Worm (Caenorhabditis elegans) whole organism, L4 larva: Measurements from ENCODE around the gene F14D2.15.

ENCODE experiments used
- D1046.2 ChIP-seq: fragments of 200-800 bp; sonication (Bioruptor generic); IDR thresholded peaks from 2 replicates; pipeline ENCODE4 v1.3.6; 2022; ENCODE audit warnings: missing genetic modification characterization, missing compliant biosample characterization
- F26F4.8 ChIP-seq: fragments of 200-800 bp; sonication (Bioruptor generic); conservative IDR thresholded peaks from 2 replicates; pipeline ENCODE4 v1.3.6; 2022; ENCODE audit warnings: missing genetic modification characterization, missing compliant biosample characterization
- F44E2.7 ChIP-seq: fragments of 200-800 bp; sonication (Bioruptor generic); IDR thresholded peaks from 2 replicates; pipeline ENCODE4 v2.1.2; 2022; ENCODE audit warnings: missing genetic modification characterization, missing compliant biosample characterization
- R02D3.7 ChIP-seq: fragments of 150-350 bp; sonication (generic microtip); optimal IDR thresholded peaks from 3 replicates; lab custom pipeline; 2014; ENCODE audit warnings: missing biosample characterization, missing genetic modification characterization
- Y75B8A.6 ChIP-seq: fragments of 200-800 bp; sonication (Bioruptor generic); IDR thresholded peaks from 2 replicates; pipeline ENCODE4 v1.3.6; 2022; ENCODE audit warnings: missing genetic modification reagents, missing genetic modification characterization, missing compliant biosample characterization
- ZK337.2 ChIP-seq: fragments of 200-800 bp; sonication (Bioruptor generic); IDR thresholded peaks from 2 replicates; pipeline ENCODE4 v1.3.6; 2022; ENCODE audit warnings: missing genetic modification reagents, missing genetic modification characterization, missing compliant biosample characterization
- arid-1 ChIP-seq: fragments of 200-800 bp; sonication (Bioruptor generic); conservative IDR thresholded peaks from 2 replicates; pipeline ENCODE4 v1.3.6; 2022; ENCODE audit warnings: missing genetic modification reagents, missing genetic modification characterization, missing compliant biosample characterization
- ceh-20 ChIP-seq: fragments of 200-800 bp; sonication (Bioruptor generic); IDR thresholded peaks from 2 replicates; pipeline ENCODE4 v1.3.6; 2022; ENCODE audit warnings: missing genetic modification reagents, missing genetic modification characterization, missing compliant biosample characterization
- ceh-32 ChIP-seq: sonication (generic microtip); optimal IDR thresholded peaks from 2 replicates; lab custom pipeline; 2016; ENCODE audit warnings: mild to moderate bottlenecking, missing genetic modification characterization, missing compliant biosample characterization; ENCODE audit not compliant: poor library complexity
- ceh-82 ChIP-seq: sonication (generic microtip); optimal IDR thresholded peaks from 2 replicates; lab custom pipeline; 2017; ENCODE audit warnings: missing biosample characterization, missing genetic modification characterization
- cey-2 ChIP-seq: sonication (generic microtip); optimal IDR thresholded peaks from 3 replicates; lab custom pipeline; 2017; ENCODE audit warnings: missing genetic modification characterization, mild to moderate bottlenecking, missing compliant biosample characterization, antibody characterized with exemption, borderline replicate concordance; ENCODE audit not compliant: insufficient read depth
- daf-12 ChIP-seq: fragments of 150-350 bp; optimal IDR thresholded peaks from 2 replicates; lab custom pipeline; 2014; ENCODE audit warnings: missing biosample characterization, missing genetic modification reagents, missing genetic modification characterization
- daf-16 ChIP-seq, 3 experiments: sonication (generic microtip); optimal IDR thresholded peaks; 2 replicates each; lab custom pipeline; 2016 to 2017; ENCODE audit warnings: missing genetic modification characterization in 3 of 3, missing genetic modification reagents in 3 of 3, mild to moderate bottlenecking in 2 of 3, missing compliant biosample characterization in 2 of 3, missing biosample characterization in 1 of 3, moderate library complexity in 1 of 3
- dmd-6 ChIP-seq: fragments of 200-800 bp; sonication (Bioruptor generic); IDR thresholded peaks from 2 replicates; pipeline ENCODE4 v1.3.6; 2022; ENCODE audit warnings: missing genetic modification reagents, missing genetic modification characterization, missing compliant biosample characterization
- dpl-1 ChIP-seq: fragments of 150-350 bp; optimal IDR thresholded peaks from 2 replicates; lab custom pipeline; 2014; ENCODE audit warnings: missing biosample characterization, missing genetic modification reagents, missing genetic modification characterization
- dve-1 ChIP-seq: sonication (generic microtip); optimal IDR thresholded peaks from 2 replicates; lab custom pipeline; 2017; ENCODE audit warnings: antibody characterized with exemption, mild to moderate bottlenecking, missing genetic modification characterization, missing compliant biosample characterization; ENCODE audit not compliant: insufficient read depth
- hif-1 ChIP-seq, 2 experiments: sonication (generic microtip); optimal IDR thresholded peaks; 2 replicates each; lab custom pipeline; 2016 to 2017; ENCODE audit warnings: missing compliant biosample characterization in 2 of 2, missing genetic modification characterization in 2 of 2, missing genetic modification reagents in 2 of 2, missing genotype in 2 of 2, mild to moderate bottlenecking in 1 of 2
- hlh-11 ChIP-seq: fragments of 200-800 bp; sonication (Bioruptor generic); optimal IDR thresholded peaks from 2 replicates; lab custom pipeline; 2018; ENCODE audit warnings: mild to moderate bottlenecking, missing genetic modification characterization, missing compliant biosample characterization
- hmg-1.1 ChIP-seq: fragments of 200-800 bp; sonication (Bioruptor generic); IDR thresholded peaks from 2 replicates; pipeline ENCODE4 v1.3.6; 2022; ENCODE audit warnings: missing genetic modification reagents, missing genetic modification characterization, missing compliant biosample characterization
- lsy-2 ChIP-seq, 2 experiments: fragments of 150-350 bp in 1 of 2; sonication (generic microtip) in 1 of 2; optimal IDR thresholded peaks; 2 replicates each; lab custom pipeline; 2014 to 2017; ENCODE audit warnings: missing biosample characterization in 2 of 2, missing genetic modification characterization in 2 of 2
- madf-5 ChIP-seq, 2 experiments: fragments of 200-800 bp; sonication (Bioruptor generic); IDR thresholded peaks; 2 replicates each; pipeline ENCODE4 v1.3.6; 2022; ENCODE audit warnings: missing compliant biosample characterization in 2 of 2, missing genetic modification characterization in 2 of 2
- madf-9 ChIP-seq: fragments of 200-800 bp; sonication (Bioruptor generic); conservative IDR thresholded peaks from 2 replicates; pipeline ENCODE4 v1.3.6; 2022; ENCODE audit warnings: missing genetic modification reagents, missing genetic modification characterization, missing compliant biosample characterization
- mdl-1 ChIP-seq, 2 experiments: fragments of 150-350 bp in 1 of 2; sonication (generic microtip) in 1 of 2; optimal IDR thresholded peaks; 2 replicates each; lab custom pipeline; 2014 to 2017; ENCODE audit warnings: missing biosample characterization in 2 of 2, missing genetic modification characterization in 2 of 2
- nhr-11 ChIP-seq: fragments of 150-350 bp; optimal IDR thresholded peaks from 2 replicates; lab custom pipeline; 2014; ENCODE audit warnings: missing biosample characterization, missing genetic modification characterization
- nhr-111 ChIP-seq: fragments of 200-800 bp; sonication (Bioruptor generic); optimal IDR thresholded peaks from 2 replicates; lab custom pipeline; 2018; ENCODE audit warnings: mild to moderate bottlenecking, missing genetic modification characterization, missing compliant biosample characterization
- nhr-237 ChIP-seq: sonication (generic microtip); optimal IDR thresholded peaks from 2 replicates; lab custom pipeline; 2017; ENCODE audit warnings: missing biosample characterization, missing genetic modification characterization
- nhr-25 ChIP-seq: sonication (generic microtip); optimal IDR thresholded peaks from 2 replicates; lab custom pipeline; 2017; ENCODE audit warnings: missing genetic modification characterization, mild to moderate bottlenecking, missing compliant biosample characterization, antibody characterized with exemption, moderate library complexity, borderline replicate concordance; ENCODE audit not compliant: insufficient read depth
- nhr-28 ChIP-seq: fragments of 150-350 bp; optimal IDR thresholded peaks from 2 replicates; lab custom pipeline; 2014; ENCODE audit warnings: missing biosample characterization, missing genetic modification characterization
- nhr-41 ChIP-seq: fragments of 200-800 bp; sonication (Bioruptor generic); IDR thresholded peaks from 2 replicates; pipeline ENCODE4 v1.3.6; 2022; ENCODE audit warnings: missing genetic modification reagents, missing genetic modification characterization, missing compliant biosample characterization
- nhr-48 ChIP-seq: sonication (generic microtip); optimal IDR thresholded peaks from 2 replicates; lab custom pipeline; 2016; ENCODE audit warnings: mild to moderate bottlenecking, missing genetic modification characterization, missing compliant biosample characterization
- nhr-6 ChIP-seq: fragments of 150-350 bp; optimal IDR thresholded peaks from 2 replicates; lab custom pipeline; 2014; ENCODE audit warnings: missing biosample characterization, missing genetic modification characterization
- pha-4 ChIP-seq, 2 experiments: fragments of 150-350 bp in 1 of 2; fragments of 200-800 bp in 1 of 2; sonication (Bioruptor generic) in 1 of 2; IDR thresholded peaks in 1 of 2; optimal IDR thresholded peaks in 1 of 2; 2 replicates each; pipeline versions ENCODE4 v1.3.6 to Lab custom; 2014 to 2022; ENCODE audit warnings: missing genetic modification characterization in 2 of 2, missing genetic modification reagents in 2 of 2, missing biosample characterization in 1 of 2, missing compliant biosample characterization in 1 of 2
- php-3 ChIP-seq: fragments of 200-800 bp; sonication (Bioruptor generic); IDR thresholded peaks from 2 replicates; pipeline ENCODE4 v1.3.6; 2022; ENCODE audit warnings: missing genetic modification reagents, missing genetic modification characterization, missing compliant biosample characterization
- pqm-1 ChIP-seq: sonication (generic microtip); optimal IDR thresholded peaks from 2 replicates; lab custom pipeline; 2017; ENCODE audit warnings: missing biosample characterization, missing genetic modification characterization
- saeg-2 ChIP-seq: fragments of 200-800 bp; sonication (Bioruptor generic); IDR thresholded peaks from 2 replicates; pipeline ENCODE4 v1.3.6; 2022; ENCODE audit warnings: missing genetic modification reagents, missing genetic modification characterization, missing compliant biosample characterization
- set-16 ChIP-seq: fragments of 200-800 bp; sonication (Bioruptor generic); IDR thresholded peaks from 2 replicates; pipeline ENCODE4 v1.3.6; 2022; ENCODE audit warnings: missing genetic modification reagents, missing genetic modification characterization, missing compliant biosample characterization
- skn-1 ChIP-seq: fragments of 150-350 bp; optimal IDR thresholded peaks from 2 replicates; lab custom pipeline; 2014; ENCODE audit warnings: missing biosample characterization, missing genetic modification characterization
- snpc-4 ChIP-seq: fragments of 150-350 bp; optimal IDR thresholded peaks from 2 replicates; lab custom pipeline; 2014; ENCODE audit warnings: missing biosample characterization, missing genetic modification characterization
- spr-3 ChIP-seq: fragments of 200-800 bp; sonication (Bioruptor generic); optimal IDR thresholded peaks from 2 replicates; lab custom pipeline; 2018; ENCODE audit warnings: mild to moderate bottlenecking, missing genetic modification characterization, missing compliant biosample characterization
- vab-7 ChIP-seq: fragments of 200-800 bp; sonication (Bioruptor generic); IDR thresholded peaks from 2 replicates; pipeline ENCODE4 v1.3.6; 2022; ENCODE audit warnings: missing genetic modification reagents, missing genetic modification characterization, missing compliant biosample characterization
- ztf-7 ChIP-seq: fragments of 150-350 bp; optimal IDR thresholded peaks from 2 replicates; lab custom pipeline; 2014; ENCODE audit warnings: missing biosample characterization, missing genetic modification characterization

The F14D2.15 gene

ce11 chrII:3332039-3332438 lies 11.6 kb downstream of the F14D2.15 start, which contains the start of gene irld-27:
Gene irld-27, plus strand, starts transcription at chrII:3332339.
- TF ChIP-seq lsy-2 (tag; optimal IDR thresholded peaks at IDR 0.05; lab: Kevin White, UChicago): no peak
- TF ChIP-seq arid-1 (GFP tag; lab: Robert Waterston, UW): no peak
- no peak for TF ChIP-seq daf-16 (GFP tag; optimal IDR thresholded peaks at IDR 0.05; lab: Kevin White, UChicago)
- no peak for TF ChIP-seq daf-16 (tag; optimal IDR thresholded peaks at IDR 0.05; lab: Kevin White, UChicago)
- no peak for TF ChIP-seq dpl-1 (GFP tag; lab: Kevin White, UChicago)
- TF ChIP-seq nhr-48 (tag; lab: Kevin White, UChicago): no peak
- no peak for TF ChIP-seq R02D3.7
- no peak for TF ChIP-seq snpc-4
- no peak for TF ChIP-seq hmg-1.1 (GFP tag; lab: Robert Waterston, UW)

ce11 chrII:3327104-3327503 lies 16.5 kb downstream of the F14D2.15 start, which contains the start of gene Y46D2A.3:
Gene Y46D2A.3, minus strand, starts transcription at chrII:3327204.
- TF ChIP-seq mdl-1 (tag; optimal IDR thresholded peaks at IDR 0.05; lab: Kevin White, UChicago) (no peak), set-16 (no peak), nhr-6 (tag; lab: Kevin White, UChicago) (no peak), cey-2 (tag; lab: Kevin White, UChicago) (no peak), saeg-2 (no peak), madf-9 (GFP tag; lab: Robert Waterston, UW) (no peak), Y75B8A.6 (GFP tag; lab: Robert Waterston, UW) (no peak), nhr-237 (no peak)

ce11 chrII:3323179-3323578 lies 20.4 kb downstream of the F14D2.15 start, which contains the start of gene Y46D2A.2:
Gene Y46D2A.2, minus strand, starts transcription at chrII:3323279.
- TF ChIP-seq ZK337.2 (GFP tag; lab: Robert Waterston, UW) (no peak), madf-5 (GFP tag; IDR thresholded peaks at IDR 0.05; lab: Robert Waterston, UW) (no peak), hif-1 (tag; optimal IDR thresholded peaks at IDR 0.05; lab: Kevin White, UChicago) (no peak), D1046.2 (GFP tag; lab: Robert Waterston, UW) (no peak), nhr-11 (tag; lab: Kevin White, UChicago) (no peak), skn-1 (no peak), madf-9 (GFP tag; lab: Robert Waterston, UW) (no peak)

- TF ChIP-seq dmd-6 (GFP tag; lab: Robert Waterston, UW): 0 out of 2 replicates have a peak, but pooled peaks have one; percentile 12
- no peak for TF ChIP-seq F26F4.8
- TF ChIP-seq nhr-28: peak; percentile 22
- TF ChIP-seq pqm-1 (tag; lab: Kevin White, UChicago): no peak
Measured at ce11 chrII:3322257-3322656, 21.4 kb downstream of the F14D2.15 start, which contains the start of gene Y46D2A.1. Gene Y46D2A.1, plus strand, starts transcription at chrII:3322557.

ce11 chrII:3318839-3319238 lies 24.8 kb downstream of the F14D2.15 start:
- TF ChIP-seq nhr-25: no peak
- no peak for TF ChIP-seq ztf-7
- no peak for TF ChIP-seq ceh-82
- no peak for TF ChIP-seq skn-1
- peak; percentile 23 for TF ChIP-seq dve-1
- TF ChIP-seq daf-16 (GFP tag; optimal IDR thresholded peaks at IDR 0.05; lab: Kevin White, UChicago): no peak
- TF ChIP-seq daf-16 (tag; optimal IDR thresholded peaks at IDR 0.05; lab: Kevin White, UChicago): peak; percentile 20
- TF ChIP-seq F26F4.8: no peak
- TF ChIP-seq nhr-41 (GFP tag; lab: Robert Waterston, UW): no peak
- no peak for TF ChIP-seq cey-2 (tag; lab: Kevin White, UChicago)
- TF ChIP-seq ceh-20 (GFP tag; lab: Robert Waterston, UW): no peak
- no peak for TF ChIP-seq nhr-111
- TF ChIP-seq hlh-11 (tag; lab: Kevin White, UChicago): peak; percentile 43
- TF ChIP-seq vab-7 (GFP tag; lab: Robert Waterston, UW): no peak
- no peak for TF ChIP-seq pha-4 (GFP tag; IDR thresholded peaks at IDR 0.05; lab: Robert Waterston, UW)
- no peak for TF ChIP-seq pha-4 (tag; optimal IDR thresholded peaks at IDR 0.05; lab: Kevin White, UChicago)
- TF ChIP-seq spr-3 (GFP tag; lab: Kevin White, UChicago): no peak
- no peak for TF ChIP-seq F44E2.7 (GFP tag; lab: Robert Waterston, UW)
- no peak for TF ChIP-seq ceh-32 (tag; lab: Kevin White, UChicago)
- TF ChIP-seq php-3 (GFP tag; lab: Robert Waterston, UW): peak; percentile 87
- peak; percentile 73 for TF ChIP-seq dmd-6 (GFP tag; lab: Robert Waterston, UW)
- peak; percentile 33 for TF ChIP-seq pqm-1 (tag; lab: Kevin White, UChicago)
- TF ChIP-seq daf-12: no peak
